Worm (Caenorhabditis elegans) whole organism, L2 larva: ENCODE data around the gene Y39E4B.5.

Experiments used
- C34F6.9 ChIP-seq: fragments of 150-350 bp; optimal IDR thresholded peaks from 2 replicates; lab custom pipeline; 2014; ENCODE audit warnings: missing biosample characterization, missing genetic modification characterization
- R02D3.7 ChIP-seq: fragments of 150-350 bp; optimal IDR thresholded peaks from 2 replicates; lab custom pipeline; 2014; ENCODE audit warnings: missing biosample characterization, missing genetic modification characterization
- Y55F3AM.14 ChIP-seq: fragments of 200-800 bp; sonication (Bioruptor generic); optimal IDR thresholded peaks from 2 replicates; lab custom pipeline; 2018; ENCODE audit warnings: mild to moderate bottlenecking, missing genetic modification characterization, missing compliant biosample characterization
- ZK546.5 ChIP-seq: sonication (generic microtip); optimal IDR thresholded peaks from 2 replicates; lab custom pipeline; 2017; ENCODE audit warnings: missing biosample characterization, missing genetic modification characterization
- alr-1 ChIP-seq: fragments of 150-350 bp; optimal IDR thresholded peaks from 2 replicates; lab custom pipeline; 2014; ENCODE audit warnings: missing biosample characterization, missing genetic modification characterization
- ceh-16 ChIP-seq: fragments of 150-350 bp; optimal IDR thresholded peaks from 2 replicates; lab custom pipeline; 2014; ENCODE audit warnings: missing biosample characterization, missing genetic modification characterization
- ceh-82 ChIP-seq: fragments of 150-350 bp; optimal IDR thresholded peaks from 2 replicates; lab custom pipeline; 2014; ENCODE audit warnings: missing biosample characterization, missing genetic modification characterization
- crh-2 ChIP-seq: sonication (generic microtip); optimal IDR thresholded peaks from 2 replicates; lab custom pipeline; 2017; ENCODE audit warnings: missing biosample characterization, missing genetic modification characterization
- dmd-4 ChIP-seq: sonication (generic microtip); optimal IDR thresholded peaks from 2 replicates; lab custom pipeline; 2017; ENCODE audit warnings: missing biosample characterization, missing genetic modification characterization
- elt-1 ChIP-seq: fragments of 150-350 bp; optimal IDR thresholded peaks from 2 replicates; lab custom pipeline; 2014; ENCODE audit warnings: missing biosample characterization, missing genetic modification characterization
- elt-3 ChIP-seq: sonication (generic microtip); optimal IDR thresholded peaks from 2 replicates; lab custom pipeline; 2017; ENCODE audit warnings: missing biosample characterization, missing genetic modification characterization
- fos-1 ChIP-seq: fragments of 150-350 bp; optimal IDR thresholded peaks from 2 replicates; lab custom pipeline; 2014; ENCODE audit warnings: missing biosample characterization, missing genetic modification characterization
- gmeb-1 ChIP-seq: fragments of 150-350 bp; optimal IDR thresholded peaks from 2 replicates; lab custom pipeline; 2014; ENCODE audit warnings: missing biosample characterization, missing genetic modification characterization
- lin-11 ChIP-seq: fragments of 150-350 bp; sonication (generic microtip); optimal IDR thresholded peaks from 2 replicates; lab custom pipeline; 2014; ENCODE audit warnings: missing biosample characterization, missing genetic modification characterization, inconsistent platforms, mixed read lengths
- lin-13 ChIP-seq: fragments of 150-350 bp; optimal IDR thresholded peaks from 2 replicates; lab custom pipeline; 2014; ENCODE audit warnings: missing biosample characterization, missing genetic modification reagents, missing genetic modification characterization
- lin-39 ChIP-seq: fragments of 150-350 bp; optimal IDR thresholded peaks from 2 replicates; lab custom pipeline; 2014; ENCODE audit warnings: missing biosample characterization, missing genetic modification reagents, missing genetic modification characterization
- lsy-2 ChIP-seq, 2 experiments: fragments of 150-350 bp in 1 of 2; sonication (generic microtip) in 1 of 2; optimal IDR thresholded peaks; 2 replicates each; lab custom pipeline; 2014 to 2017; ENCODE audit warnings: missing biosample characterization in 2 of 2, missing genetic modification characterization in 2 of 2
- mbf-1 ChIP-seq: sonication (generic microtip); optimal IDR thresholded peaks from 2 replicates; lab custom pipeline; 2017; ENCODE audit warnings: missing biosample characterization, missing genetic modification characterization
- mdl-1 ChIP-seq, 2 experiments: fragments of 150-350 bp in 1 of 2; sonication (generic microtip) in 1 of 2; optimal IDR thresholded peaks; 2 replicates each; lab custom pipeline; 2017; ENCODE audit warnings: missing biosample characterization in 2 of 2, missing genetic modification characterization in 2 of 2
- nhr-10 ChIP-seq: sonication (generic microtip); optimal IDR thresholded peaks from 2 replicates; lab custom pipeline; 2017; ENCODE audit warnings: missing biosample characterization, missing genetic modification characterization
- nhr-11 ChIP-seq: fragments of 150-350 bp; optimal IDR thresholded peaks from 2 replicates; lab custom pipeline; 2014; ENCODE audit warnings: missing biosample characterization, missing genetic modification characterization
- nhr-12 ChIP-seq: fragments of 150-350 bp; optimal IDR thresholded peaks from 2 replicates; lab custom pipeline; 2014; ENCODE audit warnings: missing biosample characterization, missing genetic modification characterization
- nhr-129 ChIP-seq: fragments of 150-350 bp; optimal IDR thresholded peaks from 2 replicates; lab custom pipeline; 2014; ENCODE audit warnings: missing biosample characterization, missing genetic modification characterization
- nhr-6 ChIP-seq: fragments of 150-350 bp; optimal IDR thresholded peaks from 2 replicates; lab custom pipeline; 2014; ENCODE audit warnings: missing biosample characterization, missing genetic modification characterization
- sem-4 ChIP-seq: fragments of 150-350 bp; optimal IDR thresholded peaks from 2 replicates; lab custom pipeline; 2014; ENCODE audit warnings: missing biosample characterization, missing genetic modification reagents, missing genetic modification characterization
- sma-3 ChIP-seq: sonication (generic microtip); optimal IDR thresholded peaks from 2 replicates; lab custom pipeline; 2016; ENCODE audit warnings: missing genetic modification reagents, missing genetic modification characterization, missing compliant biosample characterization
- sma-9 ChIP-seq, 2 experiments: fragments of 150-350 bp in 1 of 2; sonication (generic microtip) in 1 of 2; optimal IDR thresholded peaks; 2 replicates each; lab custom pipeline; 2014 to 2016; ENCODE audit warnings: missing genetic modification characterization in 2 of 2, mild to moderate bottlenecking in 1 of 2, missing biosample characterization in 1 of 2, missing compliant biosample characterization in 1 of 2, missing genetic modification reagents in 1 of 2, moderate library complexity in 1 of 2
- snpc-4 ChIP-seq: fragments of 150-350 bp; optimal IDR thresholded peaks from 2 replicates; lab custom pipeline; 2014; ENCODE audit warnings: missing biosample characterization, missing genetic modification characterization
- unc-39 ChIP-seq: fragments of 150-350 bp; optimal IDR thresholded peaks from 2 replicates; lab custom pipeline; 2014; ENCODE audit warnings: missing biosample characterization, missing genetic modification characterization
- unc-55 ChIP-seq: fragments of 150-350 bp; sonication (generic microtip); optimal IDR thresholded peaks from 3 replicates; lab custom pipeline; 2014; ENCODE audit warnings: missing biosample characterization, missing genetic modification reagents, missing genetic modification characterization
- zag-1 ChIP-seq: fragments of 150-350 bp; optimal IDR thresholded peaks from 2 replicates; lab custom pipeline; 2014; ENCODE audit warnings: missing biosample characterization, missing genetic modification characterization
- ztf-11 ChIP-seq: sonication (generic microtip); optimal IDR thresholded peaks from 2 replicates; lab custom pipeline; 2017; ENCODE audit warnings: missing biosample characterization, missing genetic modification characterization

Y39E4B.5 gene

ce11 chrIII:13169464-13169966 is at the start of gene Y39E4B.5, which contains the start of gene snpc-1.2:
TSS of gene Y39E4B.5 (plus strand) at chrIII:13169916.
TSS of gene snpc-1.2 (minus strand) at chrIII:13169541.
- TF ChIP-seq lin-39 (tag; lab: Kevin White, UChicago): no peak
- TF ChIP-seq sma-3 (GFP tag; lab: Kevin White, UChicago): no peak
- TF ChIP-seq alr-1 (tag; lab: Kevin White, UChicago): no peak
- no peak for TF ChIP-seq ZK546.5 (tag; lab: Kevin White, UChicago)
- TF ChIP-seq zag-1 (tag; lab: Kevin White, UChicago): no peak

ce11 chrIII:13123440-13123839 is 46.3 kb upstream of the Y39E4B.5 start:
- TF ChIP-seq snpc-4 (tag; lab: Kevin White, UChicago): no peak
- no peak for TF ChIP-seq elt-3 (tag; lab: Kevin White, UChicago)
- no peak for TF ChIP-seq lin-11 (tag; lab: Kevin White, UChicago)
- TF ChIP-seq nhr-10 (tag; lab: Kevin White, UChicago): no peak
- no peak for TF ChIP-seq zag-1 (tag; lab: Kevin White, UChicago)
- TF ChIP-seq lin-13 (GFP tag; lab: Kevin White, UChicago): no peak
- TF ChIP-seq gmeb-1: no peak
- TF ChIP-seq Y55F3AM.14 (GFP tag; lab: Kevin White, UChicago): no peak
- TF ChIP-seq nhr-12 (tag; lab: Kevin White, UChicago): no peak

ce11 chrIII:13127157-13127556 is 42.6 kb upstream of the Y39E4B.5 start:
- peak; percentile 83 for TF ChIP-seq sem-4 (tag; lab: Kevin White, UChicago)
- TF ChIP-seq fos-1 (tag; lab: Kevin White, UChicago): no peak
- peak; percentile 6 for TF ChIP-seq C34F6.9
- peak in 1 of 2 experiments; percentile 10 for TF ChIP-seq lsy-2 (tag; optimal IDR thresholded peaks at IDR 0.05; lab: Kevin White, UChicago)
- TF ChIP-seq nhr-6: no peak

- TF ChIP-seq sma-3 (GFP tag; lab: Kevin White, UChicago) (no peak), crh-2 (tag; lab: Kevin White, UChicago) (no peak), mbf-1 (tag; lab: Kevin White, UChicago) (no peak), unc-55 (GFP tag; lab: Kevin White, UChicago) (no peak), R02D3.7 (tag; lab: Kevin White, UChicago) (no peak), unc-39 (tag; lab: Kevin White, UChicago) (no peak), ceh-16 (tag; lab: Kevin White, UChicago) (no peak), sma-9 (GFP tag; optimal IDR thresholded peaks at IDR 0.05; lab: Kevin White, UChicago) (no peak), sma-9 (tag; optimal IDR thresholded peaks at IDR 0.05; lab: Kevin White, UChicago) (no peak), Y55F3AM.14 (GFP tag; lab: Kevin White, UChicago) (no peak), ztf-11 (tag; lab: Kevin White, UChicago) (no peak), elt-1 (tag; lab: Kevin White, UChicago) (no peak), ceh-82 (tag; lab: Kevin White, UChicago) (no peak), nhr-129 (no peak), nhr-11 (tag; lab: Kevin White, UChicago) (no peak), elt-3 (tag; lab: Kevin White, UChicago) (no peak), dmd-4 (tag; lab: Kevin White, UChicago) (no peak), nhr-10 (tag; lab: Kevin White, UChicago) (no peak), C34F6.9 (no peak)
- TF ChIP-seq, all 48 proteins: peak for 0
Measured at ce11 chrIII:13131220-13131619, 38.5 kb upstream of the Y39E4B.5 start.

ce11 chrIII:13139301-13139700 is 30.4 kb upstream of the Y39E4B.5 start, which contains the start of gene bre-2:
TSS of gene bre-2 (minus strand) at chrIII:13139626.
- TF ChIP-seq mdl-1 (tag; optimal IDR thresholded peaks at IDR 0.05; lab: Kevin White, UChicago) (no peak), crh-2 (tag; lab: Kevin White, UChicago) (no peak), snpc-4 (tag; lab: Kevin White, UChicago) (no peak), C34F6.9 (no peak), fos-1 (tag; lab: Kevin White, UChicago) (peak; percentile 49)
